Worm (Caenorhabditis elegans) whole organism, L4 larva: ENCODE data around the gene T24E12.2.

ENCODE experiments used
- D1046.2 ChIP-seq: fragments of 200-800 bp; sonication (Bioruptor generic); IDR thresholded peaks from 2 replicates; pipeline ENCODE4 v1.3.6; 2022; ENCODE audit warnings: missing genetic modification characterization, missing compliant biosample characterization
- R02D3.7 ChIP-seq: fragments of 150-350 bp; sonication (generic microtip); optimal IDR thresholded peaks from 3 replicates; lab custom pipeline; 2014; ENCODE audit warnings: missing biosample characterization, missing genetic modification characterization
- T20F7.1 ChIP-seq: fragments of 200-800 bp; sonication (Bioruptor generic); optimal IDR thresholded peaks from 2 replicates; lab custom pipeline; 2018; ENCODE audit warnings: mild to moderate bottlenecking, missing genetic modification characterization, missing compliant biosample characterization
- T26A8.4 ChIP-seq: fragments of 200-800 bp; sonication (Bioruptor generic); IDR thresholded peaks from 2 replicates; pipeline ENCODE4 v1.3.6; 2022; ENCODE audit warnings: missing genetic modification characterization, missing compliant biosample characterization
- Y5F2A.4 ChIP-seq: fragments of 200-800 bp; sonication (Bioruptor generic); optimal IDR thresholded peaks from 2 replicates; lab custom pipeline; 2018; ENCODE audit warnings: mild to moderate bottlenecking, missing genetic modification characterization, missing compliant biosample characterization
- Y75B8A.6 ChIP-seq: fragments of 200-800 bp; sonication (Bioruptor generic); IDR thresholded peaks from 2 replicates; pipeline ENCODE4 v1.3.6; 2022; ENCODE audit warnings: missing genetic modification reagents, missing genetic modification characterization, missing compliant biosample characterization
- aha-1 ChIP-seq: fragments of 150-350 bp; peaks from one replicate; lab custom pipeline; 2014; ENCODE audit warnings: missing biosample characterization, missing genetic modification characterization
- arid-1 ChIP-seq: fragments of 200-800 bp; sonication (Bioruptor generic); conservative IDR thresholded peaks from 2 replicates; pipeline ENCODE4 v1.3.6; 2022; ENCODE audit warnings: missing genetic modification reagents, missing genetic modification characterization, missing compliant biosample characterization
- ceh-28 ChIP-seq: fragments of 150-350 bp; optimal IDR thresholded peaks from 2 replicates; lab custom pipeline; 2014; ENCODE audit warnings: missing biosample characterization, missing genetic modification reagents, missing genetic modification characterization
- ceh-44 ChIP-seq: fragments of 200-800 bp; sonication (Bioruptor generic); IDR thresholded peaks from 2 replicates; pipeline ENCODE4 v1.3.6; 2022; ENCODE audit warnings: missing genetic modification reagents, missing genetic modification characterization, missing compliant biosample characterization
- ceh-62 ChIP-seq: sonication (generic microtip); optimal IDR thresholded peaks from 2 replicates; lab custom pipeline; 2017; ENCODE audit warnings: missing biosample characterization, missing genetic modification characterization
- ceh-82 ChIP-seq: sonication (generic microtip); optimal IDR thresholded peaks from 2 replicates; lab custom pipeline; 2017; ENCODE audit warnings: missing biosample characterization, missing genetic modification characterization
- dmd-6 ChIP-seq: fragments of 200-800 bp; sonication (Bioruptor generic); IDR thresholded peaks from 2 replicates; pipeline ENCODE4 v1.3.6; 2022; ENCODE audit warnings: missing genetic modification reagents, missing genetic modification characterization, missing compliant biosample characterization
- dmd-8 ChIP-seq: fragments of 200-800 bp; sonication (Bioruptor generic); IDR thresholded peaks from 2 replicates; pipeline ENCODE4 v1.3.6; 2022; ENCODE audit warnings: missing genetic modification characterization, missing compliant biosample characterization
- dmd-9 ChIP-seq: fragments of 200-800 bp; sonication (Bioruptor generic); IDR thresholded peaks from 2 replicates; pipeline ENCODE4 v1.3.6; 2022; ENCODE audit warnings: missing genetic modification reagents, missing genetic modification characterization, missing compliant biosample characterization
- duxl-1 ChIP-seq: sonication (generic microtip); optimal IDR thresholded peaks from 2 replicates; lab custom pipeline; 2016; ENCODE audit warnings: mild to moderate bottlenecking, missing genetic modification characterization, moderate library complexity, missing compliant biosample characterization; ENCODE audit not compliant: poor library complexity
- dve-1 ChIP-seq: sonication (generic microtip); optimal IDR thresholded peaks from 2 replicates; lab custom pipeline; 2017; ENCODE audit warnings: antibody characterized with exemption, mild to moderate bottlenecking, missing genetic modification characterization, missing compliant biosample characterization; ENCODE audit not compliant: insufficient read depth
- egl-43 ChIP-seq: fragments of 200-800 bp; sonication (Bioruptor generic); IDR thresholded peaks from 2 replicates; pipeline ENCODE4 v1.3.6; 2022; ENCODE audit warnings: missing genetic modification reagents, missing genetic modification characterization, missing compliant biosample characterization
- fkh-10 ChIP-seq: fragments of 150-350 bp; optimal IDR thresholded peaks from 2 replicates; lab custom pipeline; 2014; ENCODE audit warnings: missing biosample characterization, missing genetic modification reagents, missing genetic modification characterization
- gei-8 ChIP-seq: fragments of 200-800 bp; sonication (Bioruptor generic); optimal IDR thresholded peaks from 2 replicates; lab custom pipeline; 2018; ENCODE audit warnings: mild to moderate bottlenecking, missing genetic modification characterization, missing compliant biosample characterization
- hmg-1.1 ChIP-seq: fragments of 200-800 bp; sonication (Bioruptor generic); IDR thresholded peaks from 2 replicates; pipeline ENCODE4 v1.3.6; 2022; ENCODE audit warnings: missing genetic modification reagents, missing genetic modification characterization, missing compliant biosample characterization
- lin-13 ChIP-seq: fragments of 150-350 bp; optimal IDR thresholded peaks from 2 replicates; lab custom pipeline; 2014; ENCODE audit warnings: missing biosample characterization, missing genetic modification reagents, missing genetic modification characterization
- mdt-29 ChIP-seq: fragments of 200-800 bp; sonication (Bioruptor generic); IDR thresholded peaks from 2 replicates; pipeline ENCODE4 v1.3.6; 2022; ENCODE audit warnings: missing genetic modification reagents, missing genetic modification characterization, missing compliant biosample characterization
- mxl-2 ChIP-seq: fragments of 200-800 bp; sonication (Bioruptor generic); conservative IDR thresholded peaks from 2 replicates; pipeline ENCODE4 v1.3.6; 2022; ENCODE audit warnings: missing genetic modification reagents, missing genetic modification characterization, missing compliant biosample characterization
- mxl-3 ChIP-seq: fragments of 200-800 bp; sonication (Bioruptor generic); optimal IDR thresholded peaks from 2 replicates; lab custom pipeline; 2018; ENCODE audit warnings: mild to moderate bottlenecking, missing genetic modification characterization, missing compliant biosample characterization
- nhr-10 ChIP-seq: fragments of 150-350 bp; optimal IDR thresholded peaks from 2 replicates; lab custom pipeline; 2014; ENCODE audit warnings: missing biosample characterization, missing genetic modification characterization
- nhr-102 ChIP-seq: sonication (generic microtip); optimal IDR thresholded peaks from 2 replicates; lab custom pipeline; 2016; ENCODE audit warnings: mild to moderate bottlenecking, missing genetic modification characterization, moderate library complexity, missing compliant biosample characterization
- nhr-11 ChIP-seq: fragments of 150-350 bp; optimal IDR thresholded peaks from 2 replicates; lab custom pipeline; 2014; ENCODE audit warnings: missing biosample characterization, missing genetic modification characterization
- nhr-28 ChIP-seq: fragments of 150-350 bp; optimal IDR thresholded peaks from 2 replicates; lab custom pipeline; 2014; ENCODE audit warnings: missing biosample characterization, missing genetic modification characterization
- nhr-42 ChIP-seq: fragments of 200-800 bp; sonication (Bioruptor generic); IDR thresholded peaks from 2 replicates; pipeline ENCODE4 v1.3.6; 2022; ENCODE audit warnings: missing genetic modification characterization, missing compliant biosample characterization
- nhr-48 ChIP-seq: sonication (generic microtip); optimal IDR thresholded peaks from 2 replicates; lab custom pipeline; 2016; ENCODE audit warnings: mild to moderate bottlenecking, missing genetic modification characterization, missing compliant biosample characterization
- nhr-6 ChIP-seq: fragments of 150-350 bp; optimal IDR thresholded peaks from 2 replicates; lab custom pipeline; 2014; ENCODE audit warnings: missing biosample characterization, missing genetic modification characterization
- pha-4 ChIP-seq, 2 experiments: fragments of 150-350 bp in 1 of 2; fragments of 200-800 bp in 1 of 2; sonication (Bioruptor generic) in 1 of 2; IDR thresholded peaks in 1 of 2; optimal IDR thresholded peaks in 1 of 2; 2 replicates each; pipeline versions ENCODE4 v1.3.6 to Lab custom; 2014 to 2022; ENCODE audit warnings: missing genetic modification characterization in 2 of 2, missing genetic modification reagents in 2 of 2, missing biosample characterization in 1 of 2, missing compliant biosample characterization in 1 of 2
- php-3 ChIP-seq: fragments of 200-800 bp; sonication (Bioruptor generic); IDR thresholded peaks from 2 replicates; pipeline ENCODE4 v1.3.6; 2022; ENCODE audit warnings: missing genetic modification reagents, missing genetic modification characterization, missing compliant biosample characterization
- pqm-1 ChIP-seq: sonication (generic microtip); optimal IDR thresholded peaks from 2 replicates; lab custom pipeline; 2017; ENCODE audit warnings: missing biosample characterization, missing genetic modification characterization
- set-16 ChIP-seq: fragments of 200-800 bp; sonication (Bioruptor generic); IDR thresholded peaks from 2 replicates; pipeline ENCODE4 v1.3.6; 2022; ENCODE audit warnings: missing genetic modification reagents, missing genetic modification characterization, missing compliant biosample characterization
- snpc-4 ChIP-seq: fragments of 150-350 bp; optimal IDR thresholded peaks from 2 replicates; lab custom pipeline; 2014; ENCODE audit warnings: missing biosample characterization, missing genetic modification characterization
- spr-3 ChIP-seq: fragments of 200-800 bp; sonication (Bioruptor generic); optimal IDR thresholded peaks from 2 replicates; lab custom pipeline; 2018; ENCODE audit warnings: mild to moderate bottlenecking, missing genetic modification characterization, missing compliant biosample characterization
- tag-97 ChIP-seq: fragments of 200-800 bp; sonication (Bioruptor generic); IDR thresholded peaks from 2 replicates; pipeline ENCODE4 v1.3.6; 2022; ENCODE audit warnings: missing genetic modification characterization, missing compliant biosample characterization
- unc-39 ChIP-seq: sonication (generic microtip); optimal IDR thresholded peaks from 2 replicates; lab custom pipeline; 2017; ENCODE audit warnings: missing biosample characterization, missing genetic modification characterization
- unc-62 ChIP-seq, 3 experiments: fragments of 150-350 bp in 1 of 3; sonication (generic microtip); optimal IDR thresholded peaks in 2 of 3; peaks in 1 of 3; 1 replicate in 1 of 3; 2 replicates in 2 of 3; lab custom pipeline; 2014 to 2017; ENCODE audit warnings: missing biosample characterization in 3 of 3, missing genetic modification characterization in 3 of 3, missing genetic modification reagents in 3 of 3, missing genotype in 1 of 3
- vab-7 ChIP-seq: fragments of 200-800 bp; sonication (Bioruptor generic); IDR thresholded peaks from 2 replicates; pipeline ENCODE4 v1.3.6; 2022; ENCODE audit warnings: missing genetic modification reagents, missing genetic modification characterization, missing compliant biosample characterization
- zfp-2 ChIP-seq: sonication (generic microtip); optimal IDR thresholded peaks from 2 replicates; lab custom pipeline; 2016; ENCODE audit warnings: mild to moderate bottlenecking, missing genetic modification characterization, missing compliant biosample characterization
- zip-11 ChIP-seq: fragments of 200-800 bp; sonication (Bioruptor generic); IDR thresholded peaks from 2 replicates; pipeline ENCODE4 v1.3.6; 2022; ENCODE audit warnings: missing genetic modification characterization, missing compliant biosample characterization
- ztf-7 ChIP-seq: fragments of 150-350 bp; optimal IDR thresholded peaks from 2 replicates; lab custom pipeline; 2014; ENCODE audit warnings: missing biosample characterization, missing genetic modification characterization

The T24E12.2 gene

ce11 chrII:3752184-3752583 lies 30.6 kb upstream of the T24E12.2 start, which contains the start of gene sdz-11:
Gene sdz-11 (minus strand): TSS chrII:3752284.
- TF ChIP-seq mxl-3 (GFP tag; lab: Kevin White, UChicago), result no peak
- no peak for TF ChIP-seq dmd-6
- TF ChIP-seq ztf-7, result no peak
- no peak for TF ChIP-seq snpc-4
- TF ChIP-seq unc-62 (GFP tag; optimal IDR thresholded peaks at IDR 0.05 in 1 of 2; lab: Kevin White, UChicago), result peak in 1 of 2 experiments; percentile 33
- no peak for TF ChIP-seq unc-62 (tag; optimal IDR thresholded peaks at IDR 0.05; lab: Kevin White, UChicago)
- no peak for TF ChIP-seq nhr-28 (tag; lab: Kevin White, UChicago)
- peak; percentile 56 for TF ChIP-seq aha-1
- TF ChIP-seq nhr-42 (GFP tag; lab: Robert Waterston, UW), result no peak
- TF ChIP-seq Y75B8A.6 (GFP tag; lab: Robert Waterston, UW), result no peak
- no peak for TF ChIP-seq dmd-9 (GFP tag; lab: Robert Waterston, UW)
- no peak for TF ChIP-seq nhr-48 (tag; lab: Kevin White, UChicago)
- TF ChIP-seq mxl-2 (GFP tag; lab: Robert Waterston, UW), result no peak
- TF ChIP-seq nhr-11 (tag; lab: Kevin White, UChicago), result no peak
- TF ChIP-seq, all 104 proteins: peak for 2

ce11 chrII:3753598-3753997 lies 29.2 kb upstream of the T24E12.2 start, which contains the start of gene rcd-1:
Gene rcd-1 (plus strand): TSS chrII:3753898.
- TF ChIP-seq pqm-1 (tag; lab: Kevin White, UChicago) (no peak), hmg-1.1 (GFP tag; lab: Robert Waterston, UW) (no peak), nhr-102 (tag; lab: Kevin White, UChicago) (no peak), egl-43 (no peak), dmd-8 (GFP tag; lab: Robert Waterston, UW) (no peak), zfp-2 (tag; lab: Kevin White, UChicago) (no peak), nhr-42 (GFP tag; lab: Robert Waterston, UW) (no peak), ceh-44 (GFP tag; lab: Robert Waterston, UW) (no peak), nhr-10 (tag; lab: Kevin White, UChicago) (no peak), mdt-29 (GFP tag; lab: Robert Waterston, UW) (no peak), ceh-28 (tag; lab: Kevin White, UChicago) (no peak), aha-1 (no peak), php-3 (GFP tag; lab: Robert Waterston, UW) (no peak), Y5F2A.4 (GFP tag; lab: Kevin White, UChicago) (no peak), vab-7 (GFP tag; lab: Robert Waterston, UW) (no peak), tag-97 (GFP tag; lab: Robert Waterston, UW) (no peak), unc-39 (tag; lab: Kevin White, UChicago) (no peak), nhr-6 (tag; lab: Kevin White, UChicago) (no peak), duxl-1 (tag; lab: Kevin White, UChicago) (no peak)
- TF ChIP-seq, all 104 proteins: peak for 0

DNA sequence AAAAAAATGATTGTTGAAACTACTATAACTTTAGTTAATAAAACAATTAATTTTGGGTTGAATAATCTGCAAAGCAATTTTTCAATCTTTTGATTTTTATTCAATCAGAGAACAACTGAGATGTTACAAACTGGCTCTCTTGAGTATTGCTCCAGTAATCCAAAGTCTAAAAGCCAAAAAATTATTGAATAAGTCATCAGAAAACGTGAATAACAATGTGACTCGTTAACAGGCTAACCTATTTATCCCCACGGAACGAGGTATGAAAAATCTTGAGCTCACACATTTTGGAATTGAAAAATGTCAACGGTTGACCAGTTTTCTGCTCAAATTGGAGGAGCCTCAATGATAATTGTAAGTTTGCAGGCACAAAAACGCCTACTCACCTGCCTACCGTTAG lies 25.3 kb upstream of the T24E12.2 start, which contains the start of gene srx-111:
TSS of gene srx-111 (plus strand) at position 301 of the 400 bp plus-strand sequence.
- TF ChIP-seq fkh-10 (GFP tag; lab: Kevin White, UChicago) (no peak), mdt-29 (GFP tag; lab: Robert Waterston, UW) (no peak), T20F7.1 (GFP tag; lab: Kevin White, UChicago) (no peak), aha-1 (no peak), dve-1 (tag; lab: Kevin White, UChicago) (no peak), ceh-82 (no peak), lin-13 (GFP tag; lab: Kevin White, UChicago) (no peak)

ce11 chrII:3759010-3759409 lies 23.7 kb upstream of the T24E12.2 start, which contains the start of gene T24E12.12:
Gene T24E12.12 (plus strand): TSS chrII:3759290.
- TF ChIP-seq arid-1 (GFP tag; lab: Robert Waterston, UW), result no peak
- TF ChIP-seq set-16, result no peak
- TF ChIP-seq gei-8 (GFP tag; lab: Kevin White, UChicago), result no peak
- no peak for TF ChIP-seq zip-11 (GFP tag; lab: Robert Waterston, UW)
- no peak for TF ChIP-seq mxl-3 (GFP tag; lab: Kevin White, UChicago)
- no peak for TF ChIP-seq pha-4 (GFP tag; IDR thresholded peaks at IDR 0.05; lab: Robert Waterston, UW)
- no peak for TF ChIP-seq pha-4 (tag; optimal IDR thresholded peaks at IDR 0.05; lab: Kevin White, UChicago)
- no peak for TF ChIP-seq vab-7 (GFP tag; lab: Robert Waterston, UW)
- TF ChIP-seq unc-62 (GFP tag; optimal IDR thresholded peaks at IDR 0.05 in 1 of 2; lab: Kevin White, UChicago), result no peak
- TF ChIP-seq unc-62 (tag; optimal IDR thresholded peaks at IDR 0.05; lab: Kevin White, UChicago), result no peak
- TF ChIP-seq ceh-62 (tag; lab: Kevin White, UChicago), result no peak
- no peak for TF ChIP-seq nhr-42 (GFP tag; lab: Robert Waterston, UW)
- no peak for TF ChIP-seq T26A8.4
- no peak for TF ChIP-seq aha-1
- no peak for TF ChIP-seq spr-3
- no peak for TF ChIP-seq D1046.2 (GFP tag; lab: Robert Waterston, UW)
- no peak for TF ChIP-seq nhr-102 (tag; lab: Kevin White, UChicago)
- TF ChIP-seq mxl-2 (GFP tag; lab: Robert Waterston, UW), result no peak
- TF ChIP-seq R02D3.7, result no peak
- TF ChIP-seq nhr-11 (tag; lab: Kevin White, UChicago), result no peak
